Worm (Caenorhabditis elegans): ENCODE data around the gene F09B12.5.
A peak's percentile ranks its signal among the peaks of the same experiment; 100 is the strongest.

Gene F09B12.5

DNA sequence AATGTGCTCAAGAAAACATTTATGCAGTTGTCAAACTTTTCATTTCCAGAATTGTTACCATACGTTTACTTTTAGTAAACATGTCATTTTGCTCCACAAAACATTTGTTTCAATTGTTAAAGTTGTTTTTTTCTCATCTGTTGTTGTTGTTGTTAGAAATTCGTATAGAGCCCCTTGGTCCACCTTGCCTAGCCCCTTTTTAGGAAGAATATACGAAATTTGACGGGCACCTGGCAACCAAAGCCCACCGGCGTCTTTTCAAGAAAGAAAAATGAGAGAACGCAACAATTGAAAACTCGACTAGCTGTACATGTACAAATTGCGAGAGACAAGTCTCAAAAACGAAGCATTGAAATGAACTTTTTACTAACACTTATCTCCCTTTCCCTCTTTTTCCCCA lies at the start of gene F09B12.5:
TSS of gene F09B12.5 (plus strand) at position 301 of the 400 bp plus-strand sequence.
- TF ChIP-seq nhr-25 (tag; optimal IDR thresholded peaks at IDR 0.05): no peak
- TF ChIP-seq sem-4 (tag; optimal IDR thresholded peaks at IDR 0.05): no peak
- TF ChIP-seq elt-1 (tag; optimal IDR thresholded peaks at IDR 0.05): no peak
- TF ChIP-seq Y55F3AM.14 (GFP tag; optimal IDR thresholded peaks at IDR 0.05): no peak
- TF ChIP-seq snpc-4 (tag; optimal IDR thresholded peaks at IDR 0.05): no peak
- TF ChIP-seq ztf-11 (tag; optimal IDR thresholded peaks at IDR 0.05): no peak
- no peak for TF ChIP-seq aly-2 (tag; optimal IDR thresholded peaks at IDR 0.05)
- no peak for TF ChIP-seq egl-27 (tag; optimal IDR thresholded peaks at IDR 0.05)
- no peak for TF ChIP-seq nhr-21 (tag; optimal IDR thresholded peaks at IDR 0.05)
- TF ChIP-seq ZK546.5 (tag; optimal IDR thresholded peaks at IDR 0.05): no peak
- TF ChIP-seq nhr-23 (tag; optimal IDR thresholded peaks at IDR 0.05): no peak
- no peak for TF ChIP-seq ceh-16 (tag; optimal IDR thresholded peaks at IDR 0.05)
- TF ChIP-seq dmd-4 (tag; optimal IDR thresholded peaks at IDR 0.05): no peak
- TF ChIP-seq gmeb-1 (tag; optimal IDR thresholded peaks at IDR 0.05): no peak
- no peak for TF ChIP-seq lin-13 (GFP tag; optimal IDR thresholded peaks at IDR 0.05)
- TF ChIP-seq C34F6.9 (tag; optimal IDR thresholded peaks at IDR 0.05): no peak
- no peak for TF ChIP-seq elt-3 (tag; optimal IDR thresholded peaks at IDR 0.05)
- TF ChIP-seq alr-1 (tag; optimal IDR thresholded peaks at IDR 0.05): no peak
- no peak for TF ChIP-seq nhr-10 (tag; optimal IDR thresholded peaks at IDR 0.05)

DNA sequence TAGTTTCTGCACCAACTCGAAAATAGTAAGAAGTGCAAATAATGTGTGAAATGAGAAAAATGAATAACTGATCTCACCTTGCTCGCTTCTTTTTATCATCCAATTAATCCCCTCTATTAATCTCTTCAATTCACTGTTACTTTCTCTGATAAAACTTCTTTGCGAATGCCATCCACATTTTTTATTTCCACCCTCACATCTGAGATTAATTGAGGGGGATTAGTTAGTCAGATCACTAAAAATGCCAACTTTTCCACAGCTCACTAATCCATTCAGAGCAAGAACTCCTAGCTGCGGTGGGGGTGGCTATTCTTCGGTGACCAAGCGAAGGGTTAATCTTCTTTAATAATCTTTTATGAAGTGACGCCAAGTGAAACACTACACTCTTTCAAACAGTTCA lies 49.7 kb upstream of the F09B12.5 start, which contains the start of gene dsc-1:
TSS of gene dsc-1 (minus strand) at position 46 of the 400 bp plus-strand sequence.
- TF ChIP-seq nhr-25 (tag; optimal IDR thresholded peaks at IDR 0.05) (no peak), ztf-11 (tag; optimal IDR thresholded peaks at IDR 0.05) (no peak), lin-39 (tag; optimal IDR thresholded peaks at IDR 0.05) (no peak), gmeb-1 (tag; optimal IDR thresholded peaks at IDR 0.05) (no peak), zag-1 (tag; optimal IDR thresholded peaks at IDR 0.05) (no peak), snpc-4 (tag; optimal IDR thresholded peaks at IDR 0.05) (no peak), egl-27 (tag; optimal IDR thresholded peaks at IDR 0.05) (no peak), nhr-10 (tag; optimal IDR thresholded peaks at IDR 0.05) (no peak), lin-11 (tag; optimal IDR thresholded peaks at IDR 0.05) (no peak), ztf-4 (tag; optimal IDR thresholded peaks at IDR 0.05) (no peak), unc-55 (GFP tag; optimal IDR thresholded peaks at IDR 0.05) (no peak), sem-4 (tag; optimal IDR thresholded peaks at IDR 0.05) (no peak), lsy-2 (tag; optimal IDR thresholded peaks at IDR 0.05) (no peak)

DNA sequence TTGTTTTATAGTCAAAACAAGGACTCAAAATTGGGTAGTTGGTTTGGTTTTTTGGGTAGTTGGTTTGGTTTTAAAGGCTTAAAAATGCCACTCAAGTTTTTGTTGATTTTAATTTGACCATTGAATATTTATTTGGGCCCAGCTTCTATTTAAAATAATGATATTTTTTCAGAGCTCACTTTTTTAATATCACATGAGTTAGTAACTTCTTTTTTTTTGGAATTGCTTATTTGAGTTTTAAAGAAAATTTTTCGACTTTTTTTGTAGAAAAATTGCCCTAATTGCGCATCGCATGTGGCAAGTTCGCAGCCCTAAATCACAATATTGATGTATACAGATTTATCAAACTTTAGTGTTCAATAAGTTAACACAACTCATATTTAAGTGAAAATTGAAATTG lies 48.7 kb upstream of the F09B12.5 start:
- TF ChIP-seq nhr-77 (tag; optimal IDR thresholded peaks at IDR 0.05) (no peak), skn-1 (tag; optimal IDR thresholded peaks at IDR 0.05) (no peak), nhr-11 (tag; optimal IDR thresholded peaks at IDR 0.05) (no peak), C34F6.9 (tag; optimal IDR thresholded peaks at IDR 0.05) (no peak), ztf-4 (tag; optimal IDR thresholded peaks at IDR 0.05) (no peak), mbf-1 (tag; optimal IDR thresholded peaks at IDR 0.05) (no peak), F13H6.1 (tag; optimal IDR thresholded peaks at IDR 0.05) (no peak), nhr-6 (tag; optimal IDR thresholded peaks at IDR 0.05) (no peak), egl-27 (tag; optimal IDR thresholded peaks at IDR 0.05) (no peak), alr-1 (tag; optimal IDR thresholded peaks at IDR 0.05) (no peak), nhr-21 (tag; optimal IDR thresholded peaks at IDR 0.05) (no peak), ama-1 (optimal IDR thresholded peaks at IDR 0.05) (no peak), sma-3 (GFP tag; optimal IDR thresholded peaks at IDR 0.05) (no peak), nhr-12 (tag; optimal IDR thresholded peaks at IDR 0.05) (no peak), elt-3 (tag; optimal IDR thresholded peaks at IDR 0.05) (no peak), sma-9 (GFP tag; optimal IDR thresholded peaks at IDR 0.05) (no peak), sma-9 (tag; optimal IDR thresholded peaks at IDR 0.05) (no peak), unc-39 (tag; optimal IDR thresholded peaks at IDR 0.05) (no peak), nhr-25 (tag; optimal IDR thresholded peaks at IDR 0.05) (no peak)

DNA sequence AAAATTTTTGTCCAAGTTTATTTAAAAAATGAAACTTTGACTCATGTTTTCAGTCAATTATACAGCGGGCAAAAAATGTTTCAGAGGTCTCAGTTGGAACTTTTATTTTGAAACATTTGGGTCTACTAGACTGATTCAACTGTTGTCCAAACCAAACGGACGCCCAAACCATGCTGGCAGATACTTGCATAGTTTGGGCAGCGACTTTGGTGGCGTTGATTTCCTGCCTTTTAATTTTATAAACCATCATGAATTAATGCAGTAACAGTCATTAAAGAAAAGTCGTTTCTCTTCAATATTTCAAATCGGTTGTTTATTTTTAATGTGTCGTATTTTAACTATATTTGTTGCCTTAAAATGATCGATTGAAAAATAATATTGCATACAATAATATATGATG lies 48.2 kb upstream of the F09B12.5 start:
- no peak for TF ChIP-seq ztf-1 (GFP tag; conservative IDR thresholded peaks at IDR 0.05)
- no peak for TF ChIP-seq nhr-21 (tag; optimal IDR thresholded peaks at IDR 0.05)
- no peak for TF ChIP-seq aly-2 (tag; optimal IDR thresholded peaks at IDR 0.05)
- peak; percentile 30 for TF ChIP-seq nhr-25 (tag; optimal IDR thresholded peaks at IDR 0.05)
- no peak for TF ChIP-seq skn-1 (tag; optimal IDR thresholded peaks at IDR 0.05)
- no peak for TF ChIP-seq nhr-6 (tag; optimal IDR thresholded peaks at IDR 0.05)
- TF ChIP-seq nhr-23 (tag; optimal IDR thresholded peaks at IDR 0.05): no peak
- peak in 1 of 2 experiments; percentile 6 for TF ChIP-seq lsy-2 (tag; optimal IDR thresholded peaks at IDR 0.05)
- TF ChIP-seq lin-13 (GFP tag; optimal IDR thresholded peaks at IDR 0.05): no peak
- peak; percentile 16 for TF ChIP-seq ztf-4 (tag; optimal IDR thresholded peaks at IDR 0.05)
- TF ChIP-seq mbf-1 (tag; optimal IDR thresholded peaks at IDR 0.05): no peak
- TF ChIP-seq nhr-237 (tag; optimal IDR thresholded peaks at IDR 0.05): no peak
- TF ChIP-seq dmd-4 (tag; optimal IDR thresholded peaks at IDR 0.05): no peak
- TF ChIP-seq elt-1 (tag; optimal IDR thresholded peaks at IDR 0.05): no peak
- TF ChIP-seq blmp-1 (tag; optimal IDR thresholded peaks at IDR 0.05; ENCODE audit: insufficient read depth): no peak
- no peak for TF ChIP-seq sma-9 (GFP tag; optimal IDR thresholded peaks at IDR 0.05)
- TF ChIP-seq sma-9 (tag; optimal IDR thresholded peaks at IDR 0.05): no peak
- no peak for TF ChIP-seq Y55F3AM.14 (GFP tag; optimal IDR thresholded peaks at IDR 0.05)
- TF ChIP-seq nhr-12 (tag; optimal IDR thresholded peaks at IDR 0.05): no peak
- no peak for TF ChIP-seq alr-1 (tag; optimal IDR thresholded peaks at IDR 0.05)
- TF ChIP-seq unc-39 (tag; optimal IDR thresholded peaks at IDR 0.05): no peak
- TF ChIP-seq C34F6.9 (tag; optimal IDR thresholded peaks at IDR 0.05): no peak

Measured in whole organism, L2 larva.